Fruit fly (Drosophila melanogaster) whole organism, wandering third instar larva: ENCODE results near the gene CG31680.

ENCODE experiments used
- Mio ChIP-seq: sonication (Bioruptor generic); optimal IDR thresholded peaks from 2 replicates; lab custom pipeline; 2016; ENCODE audit warnings: missing biosample characterization, missing genetic modification characterization
- foxo ChIP-seq, 2 experiments: fragments of 200-800 bp; sonication (Bioruptor generic); optimal IDR thresholded peaks; 2 replicates in 1 of 2; 3 replicates in 1 of 2; lab custom pipeline; 2016 to 2017; ENCODE audit warnings: missing biosample characterization in 2 of 2, missing genetic modification characterization in 2 of 2
- lola ChIP-seq: fragments of >200 bp; optimal IDR thresholded peaks from 2 replicates; lab custom pipeline; 2017; ENCODE audit warnings: missing biosample characterization, missing genetic modification characterization
- pan ChIP-seq: fragments of >200 bp; optimal IDR thresholded peaks from 2 replicates; lab custom pipeline; 2017

DNA sequence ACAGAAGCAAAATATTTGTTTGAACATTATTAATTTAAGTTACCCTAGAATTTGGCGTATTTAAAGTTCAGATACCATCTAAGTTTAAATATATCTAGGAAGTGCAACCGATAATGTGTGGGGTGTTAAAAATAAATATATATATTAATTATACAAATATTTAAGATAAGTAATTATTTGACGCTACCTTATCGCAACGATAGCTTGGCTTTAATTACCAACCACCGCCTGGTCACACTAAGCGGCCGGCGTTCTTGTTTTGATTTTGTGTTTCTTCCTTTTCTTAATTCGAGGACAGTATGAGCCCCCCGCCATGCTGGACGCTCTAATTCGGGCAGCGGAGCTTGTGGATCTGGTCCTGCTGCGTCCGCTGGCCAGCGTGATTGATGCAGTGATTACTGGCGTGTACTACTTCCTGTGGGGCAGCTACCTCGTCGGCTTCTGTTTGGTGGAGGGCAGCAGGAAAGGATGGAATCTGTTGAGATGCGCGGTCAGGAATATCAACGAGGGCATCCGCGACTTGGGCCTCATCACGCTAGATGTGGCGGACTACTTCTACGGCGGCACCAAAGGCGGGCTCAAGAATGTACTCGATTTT, 42.3 kb downstream of the CG31680 start, which contains the start of gene CG2617:
- TF ChIP-seq pan (lab: Kevin White, UChicago), result no peak
- TF ChIP-seq Mio (GFP tag; lab: Kevin White, UChicago), result no peak
- no peak for TF ChIP-seq lola (GFP tag; lab: Kevin White, UChicago)
- TF ChIP-seq foxo (GFP tag; optimal IDR thresholded peaks at IDR 0.05; lab: Kevin White, UChicago), result no peak
